Worm (Caenorhabditis elegans) whole organism, late embryonic: ENCODE measurements around the gene glb-5.

Experiments used
- C08G9.2 ChIP-seq: sonication (generic microtip); optimal IDR thresholded peaks from 2 replicates; lab custom pipeline; 2016; ENCODE audit warnings: mild to moderate bottlenecking, missing genetic modification characterization, moderate library complexity, missing compliant biosample characterization
- K02D7.2 ChIP-seq: sonication (generic microtip); optimal IDR thresholded peaks from 2 replicates; lab custom pipeline; 2017; ENCODE audit warnings: mild to moderate bottlenecking, missing genetic modification characterization, missing compliant biosample characterization
- T23F11.4 ChIP-seq: fragments of 200-800 bp; sonication (Bioruptor generic); optimal IDR thresholded peaks from 2 replicates; lab custom pipeline; 2018; ENCODE audit warnings: mild to moderate bottlenecking, missing genetic modification characterization, missing compliant biosample characterization
- ahr-1 ChIP-seq: sonication (generic microtip); optimal IDR thresholded peaks from 2 replicates; lab custom pipeline; 2016; ENCODE audit warnings: missing genetic modification characterization, missing compliant biosample characterization
- ceh-14 ChIP-seq: sonication (generic microtip); optimal IDR thresholded peaks from 2 replicates; lab custom pipeline; 2016; ENCODE audit warnings: missing genotype, missing genetic modification characterization, missing compliant biosample characterization
- ceh-2 ChIP-seq: sonication (generic microtip); optimal IDR thresholded peaks from 2 replicates; lab custom pipeline; 2016; ENCODE audit warnings: missing genotype, missing genetic modification characterization, missing compliant biosample characterization
- ceh-22 ChIP-seq: sonication (generic microtip); optimal IDR thresholded peaks from 2 replicates; lab custom pipeline; 2017; ENCODE audit warnings: missing biosample characterization, missing genetic modification characterization
- ceh-30 ChIP-seq: fragments of 150-350 bp; optimal IDR thresholded peaks from 2 replicates; lab custom pipeline; 2014; ENCODE audit warnings: missing biosample characterization, missing genetic modification characterization
- ceh-31 ChIP-seq: sonication (generic microtip); optimal IDR thresholded peaks from 2 replicates; lab custom pipeline; 2016; ENCODE audit warnings: missing genetic modification characterization, missing compliant biosample characterization
- ceh-34 ChIP-seq: sonication (generic microtip); optimal IDR thresholded peaks from 2 replicates; lab custom pipeline; 2016; ENCODE audit warnings: mild to moderate bottlenecking, missing genetic modification characterization, missing compliant biosample characterization
- ceh-45 ChIP-seq: fragments of 200-800 bp; sonication (Bioruptor generic); IDR thresholded peaks from 2 replicates; pipeline ENCODE4 v1.3.6; 2022; ENCODE audit warnings: missing genetic modification reagents, missing genetic modification characterization, missing compliant biosample characterization
- ceh-48 ChIP-seq: sonication (generic microtip); optimal IDR thresholded peaks from 2 replicates; lab custom pipeline; 2016; ENCODE audit warnings: missing genetic modification characterization, inconsistent platforms, missing compliant biosample characterization
- dmd-4 ChIP-seq: sonication (generic microtip); optimal IDR thresholded peaks from 2 replicates; lab custom pipeline; 2016; ENCODE audit warnings: borderline replicate concordance, missing genetic modification characterization, missing compliant biosample characterization
- dve-1 ChIP-seq: sonication (generic microtip); optimal IDR thresholded peaks from 2 replicates; lab custom pipeline; 2017; ENCODE audit warnings: antibody characterized with exemption, mild to moderate bottlenecking, missing genetic modification characterization, missing compliant biosample characterization
- elt-4 ChIP-seq: sonication (generic microtip); optimal IDR thresholded peaks from 2 replicates; lab custom pipeline; 2016; ENCODE audit warnings: missing genetic modification characterization, missing compliant biosample characterization
- eyg-1 ChIP-seq: sonication (generic microtip); optimal IDR thresholded peaks from 2 replicates; lab custom pipeline; 2016; ENCODE audit warnings: missing genotype, missing genetic modification characterization, missing compliant biosample characterization
- fkh-10 ChIP-seq: fragments of 150-350 bp; optimal IDR thresholded peaks from 2 replicates; lab custom pipeline; 2014; ENCODE audit warnings: missing biosample characterization, missing genetic modification reagents, missing genetic modification characterization
- hlh-13 ChIP-seq: fragments of 200-800 bp; sonication (Bioruptor generic); optimal IDR thresholded peaks from 2 replicates; lab custom pipeline; 2018; ENCODE audit warnings: mild to moderate bottlenecking, missing genetic modification characterization, missing compliant biosample characterization
- hlh-6 ChIP-seq: sonication (generic microtip); optimal IDR thresholded peaks from 2 replicates; lab custom pipeline; 2016; ENCODE audit warnings: missing genotype, missing genetic modification characterization, missing compliant biosample characterization
- hlh-8 ChIP-seq: sonication (generic microtip); optimal IDR thresholded peaks from 2 replicates; lab custom pipeline; 2016; ENCODE audit warnings: missing genotype, missing genetic modification characterization, missing compliant biosample characterization
- madf-2 ChIP-seq: sonication (generic microtip); optimal IDR thresholded peaks from 2 replicates; lab custom pipeline; 2017; ENCODE audit warnings: missing genetic modification characterization, missing compliant biosample characterization
- mec-3 ChIP-seq: sonication (generic microtip); optimal IDR thresholded peaks from 2 replicates; lab custom pipeline; 2016; ENCODE audit warnings: borderline replicate concordance, missing genetic modification characterization, missing compliant biosample characterization
- npax-4 ChIP-seq: sonication (generic microtip); optimal IDR thresholded peaks from 2 replicates; lab custom pipeline; 2016; ENCODE audit warnings: missing genetic modification characterization, missing compliant biosample characterization
- pqm-1 ChIP-seq: sonication (generic microtip); optimal IDR thresholded peaks from 2 replicates; lab custom pipeline; 2016; ENCODE audit warnings: missing genetic modification characterization, missing compliant biosample characterization
- pros-1 ChIP-seq: fragments of 150-350 bp; optimal IDR thresholded peaks from 2 replicates; lab custom pipeline; 2014; ENCODE audit warnings: missing biosample characterization, missing genetic modification reagents, missing genetic modification characterization
- ref-2 ChIP-seq: sonication (generic microtip); optimal IDR thresholded peaks from 2 replicates; lab custom pipeline; 2016; ENCODE audit warnings: missing genetic modification characterization, missing compliant biosample characterization
- rnt-1 ChIP-seq: sonication (generic microtip); optimal IDR thresholded peaks from 2 replicates; lab custom pipeline; 2016; ENCODE audit warnings: missing genetic modification characterization, missing compliant biosample characterization
- sdc-2 ChIP-seq: sonication (generic microtip); optimal IDR thresholded peaks from 2 replicates; lab custom pipeline; 2016; ENCODE audit warnings: missing genotype, missing genetic modification characterization, missing compliant biosample characterization
- sox-2 ChIP-seq: fragments of 200-800 bp; sonication (Bioruptor generic); IDR thresholded peaks from 2 replicates; pipeline ENCODE4 v1.3.6; 2022; ENCODE audit warnings: missing genetic modification reagents, missing genetic modification characterization, missing compliant biosample characterization
- tbx-2 ChIP-seq: sonication (generic microtip); optimal IDR thresholded peaks from 2 replicates; lab custom pipeline; 2016; ENCODE audit warnings: missing genetic modification characterization, missing compliant biosample characterization
- ttx-3 ChIP-seq: sonication (generic microtip); optimal IDR thresholded peaks from 2 replicates; lab custom pipeline; 2016; ENCODE audit warnings: missing genetic modification reagents, missing genetic modification characterization, missing compliant biosample characterization
- unc-3 ChIP-seq, 2 experiments: fragments of 200-800 bp in 1 of 2; sonication (Bioruptor generic) in 1 of 2; sonication (generic microtip) in 1 of 2; conservative IDR thresholded peaks in 1 of 2; optimal IDR thresholded peaks in 1 of 2; 2 replicates each; pipeline versions ENCODE4 v1.3.6 to Lab custom; 2016 to 2022; ENCODE audit warnings: missing compliant biosample characterization in 2 of 2, missing genetic modification characterization in 2 of 2, missing genetic modification reagents in 1 of 2
- unc-42 ChIP-seq: sonication (generic microtip); optimal IDR thresholded peaks from 2 replicates; lab custom pipeline; 2016; ENCODE audit warnings: missing genotype, missing genetic modification characterization, missing compliant biosample characterization
- unc-86 ChIP-seq: sonication (generic microtip); optimal IDR thresholded peaks from 2 replicates; lab custom pipeline; 2016; ENCODE audit warnings: missing genetic modification characterization, missing compliant biosample characterization
- ztf-16 ChIP-seq: sonication (generic microtip); optimal IDR thresholded peaks from 2 replicates; lab custom pipeline; 2017; ENCODE audit warnings: missing genetic modification characterization, missing compliant biosample characterization

The glb-5 gene

DNA sequence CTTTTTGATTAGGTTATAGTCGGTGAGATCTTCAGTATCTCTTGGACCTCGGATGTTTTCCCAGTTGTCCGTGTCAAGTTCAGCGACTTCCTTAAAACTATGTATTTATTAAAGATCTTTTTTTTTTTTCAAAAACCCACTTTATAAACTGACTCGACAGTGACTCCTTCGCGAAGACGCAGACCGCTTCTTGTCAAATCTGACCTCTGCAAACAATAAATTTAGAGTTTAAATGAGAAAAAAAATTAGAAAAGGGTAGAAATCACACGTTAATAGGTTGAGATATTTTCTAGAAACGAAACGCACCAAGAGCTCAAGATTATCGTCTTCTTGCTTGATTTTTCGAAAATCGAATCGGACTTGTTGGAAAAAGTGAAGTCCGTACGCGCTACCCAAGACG is 22.9 kb upstream of the glb-5 start, which contains the start of gene C24G6.8:
C24G6.8 (minus strand) TSS at position 101 of the 400 bp plus-strand sequence.
- no peak for TF ChIP-seq eyg-1 (tag; lab: Kevin White, UChicago)
- no peak for TF ChIP-seq ahr-1 (tag; lab: Kevin White, UChicago)
- TF ChIP-seq rnt-1 (tag; lab: Kevin White, UChicago), result no peak
- no peak for TF ChIP-seq ceh-48 (tag; lab: Kevin White, UChicago)
- TF ChIP-seq C08G9.2 (tag; lab: Kevin White, UChicago), result no peak

ce11 chrV:5536240-5536811 is 22.4 kb upstream of the glb-5 start, which contains the start of the genes cox-16 and syp-2:
TSS of gene cox-16 (minus strand) at chrV:5536243.
TSS of gene syp-2 (plus strand) at chrV:5536487.
- no peak for TF ChIP-seq ceh-45 (GFP tag; lab: Robert Waterston, UW)
- TF ChIP-seq dve-1 (tag; lab: Kevin White, UChicago), result no peak
- no peak for TF ChIP-seq T23F11.4 (GFP tag; lab: Kevin White, UChicago)
- TF ChIP-seq eyg-1 (tag; lab: Kevin White, UChicago), result no peak
- no peak for TF ChIP-seq hlh-13 (GFP tag; lab: Kevin White, UChicago)
- no peak for TF ChIP-seq unc-86 (tag; lab: Kevin White, UChicago)
- no peak for TF ChIP-seq elt-4 (tag; lab: Kevin White, UChicago)
- TF ChIP-seq unc-42 (tag; lab: Kevin White, UChicago), result no peak
- no peak for TF ChIP-seq ceh-22 (tag; lab: Kevin White, UChicago)
- no peak for TF ChIP-seq ceh-2
- no peak for TF ChIP-seq mec-3 (tag; lab: Kevin White, UChicago)
- no peak for TF ChIP-seq ceh-34
- no peak for TF ChIP-seq pqm-1
- no peak for TF ChIP-seq madf-2 (tag; lab: Kevin White, UChicago)
- no peak for TF ChIP-seq ceh-31 (tag; lab: Kevin White, UChicago)
- no peak for TF ChIP-seq hlh-6 (tag; lab: Kevin White, UChicago)
- no peak for TF ChIP-seq ttx-3
- no peak for TF ChIP-seq npax-4 (tag; lab: Kevin White, UChicago)
- no peak for TF ChIP-seq sox-2
- TF ChIP-seq, all 69 proteins: peak for 0

ce11 chrV:5538500-5538899 is 20.2 kb upstream of the glb-5 start, which contains the start of gene cft-1:
TSS of gene cft-1 (plus strand) at chrV:5538800.
- TF ChIP-seq sox-2 (no peak), pros-1 (tag; lab: Kevin White, UChicago) (no peak), sdc-2 (no peak), ceh-2 (no peak), ceh-30 (no peak), mec-3 (tag; lab: Kevin White, UChicago) (no peak), ztf-16 (tag; lab: Kevin White, UChicago) (no peak), fkh-10 (GFP tag; lab: Kevin White, UChicago) (no peak), dmd-4 (tag; lab: Kevin White, UChicago) (no peak)

- no peak for TF ChIP-seq tbx-2
- no peak for TF ChIP-seq ceh-14 (tag; lab: Kevin White, UChicago)
- no peak for TF ChIP-seq hlh-8 (tag; lab: Kevin White, UChicago)
- no peak for TF ChIP-seq K02D7.2 (tag; lab: Kevin White, UChicago)
- TF ChIP-seq unc-3 (GFP tag; conservative IDR thresholded peaks at IDR 0.05; lab: Robert Waterston, UW), result no peak
- TF ChIP-seq unc-3 (tag; optimal IDR thresholded peaks at IDR 0.05; lab: Kevin White, UChicago), result no peak
Observed at ce11 chrV:5548051-5548450, 10.6 kb upstream of the glb-5 start, which contains the start of gene ugt-48. TSS of gene ugt-48 (minus strand) at chrV:5548062.

DNA sequence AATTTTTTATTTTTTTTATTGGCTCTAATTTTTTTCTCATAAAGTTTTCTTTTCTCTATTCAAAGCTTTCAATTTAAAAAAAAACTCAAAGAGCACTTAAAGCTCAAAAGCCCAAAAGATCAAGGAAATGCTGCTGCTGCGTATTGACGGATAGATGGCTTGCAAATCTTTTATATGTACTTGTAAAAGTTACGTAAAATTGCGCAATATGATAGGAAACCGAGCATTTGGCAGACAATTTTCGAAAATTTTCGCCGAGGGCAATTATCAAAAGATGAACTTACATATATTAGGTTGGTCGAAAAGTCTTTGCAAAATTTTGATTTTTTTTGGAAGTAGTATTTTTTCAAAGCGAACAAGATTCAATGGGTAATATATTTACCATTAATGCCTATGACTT is 10.2 kb upstream of the glb-5 start:
- TF ChIP-seq ref-2 (tag; lab: Kevin White, UChicago) (no peak), mec-3 (tag; lab: Kevin White, UChicago) (no peak), ceh-34 (no peak)
